Worm (Caenorhabditis elegans) whole organism, L3 larva: ENCODE measurements around the gene sru-8.

ENCODE experiments used
- ceh-82 ChIP-seq: fragments of 150-350 bp; optimal IDR thresholded peaks from 2 replicates; lab custom pipeline; 2014; ENCODE audit warnings: missing biosample characterization, missing genetic modification characterization
- daf-12 ChIP-seq: fragments of 150-350 bp; optimal IDR thresholded peaks from 2 replicates; lab custom pipeline; 2014; ENCODE audit warnings: missing biosample characterization, missing genetic modification reagents, missing genetic modification characterization
- fkh-10 ChIP-seq: sonication (generic microtip); optimal IDR thresholded peaks from 2 replicates; lab custom pipeline; 2017; ENCODE audit warnings: missing biosample characterization, missing genetic modification reagents, missing genetic modification characterization
- fkh-2 ChIP-seq: fragments of 150-350 bp; optimal IDR thresholded peaks from 2 replicates; lab custom pipeline; 2014; ENCODE audit warnings: missing biosample characterization, missing genetic modification reagents, missing genetic modification characterization
- fos-1 ChIP-seq: fragments of 150-350 bp; optimal IDR thresholded peaks from 2 replicates; lab custom pipeline; 2014; ENCODE audit warnings: missing biosample characterization, missing genetic modification characterization
- lin-39 ChIP-seq: fragments of 150-350 bp; optimal IDR thresholded peaks from 2 replicates; lab custom pipeline; 2018; ENCODE audit warnings: missing biosample characterization, missing genetic modification reagents, missing genetic modification characterization
- mdl-1 ChIP-seq: fragments of 150-350 bp; optimal IDR thresholded peaks from 2 replicates; lab custom pipeline; 2014; ENCODE audit warnings: missing biosample characterization, missing genetic modification characterization
- nhr-12 ChIP-seq: fragments of 150-350 bp; optimal IDR thresholded peaks from 2 replicates; lab custom pipeline; 2014; ENCODE audit warnings: missing biosample characterization, missing genetic modification characterization
- nhr-25 ChIP-seq: sonication (generic microtip); optimal IDR thresholded peaks from 2 replicates; lab custom pipeline; 2017; ENCODE audit warnings: missing biosample characterization, missing genetic modification characterization
- nhr-28 ChIP-seq: fragments of 150-350 bp; optimal IDR thresholded peaks from 2 replicates; lab custom pipeline; 2014; ENCODE audit warnings: missing biosample characterization, missing genetic modification characterization
- pha-4 ChIP-seq: fragments of 150-350 bp; optimal IDR thresholded peaks from 2 replicates; lab custom pipeline; 2014; ENCODE audit warnings: missing biosample characterization, missing genetic modification reagents, missing genetic modification characterization
- sea-2 ChIP-seq: fragments of 150-350 bp; sonication (generic microtip); optimal IDR thresholded peaks from 4 replicates; lab custom pipeline; 2014; ENCODE audit warnings: missing biosample characterization, missing genetic modification reagents, missing genetic modification characterization
- skn-1 ChIP-seq: fragments of 150-350 bp; optimal IDR thresholded peaks from 2 replicates; lab custom pipeline; 2014; ENCODE audit warnings: missing biosample characterization, missing genetic modification characterization
- unc-39 ChIP-seq: sonication (generic microtip); optimal IDR thresholded peaks from 4 replicates; lab custom pipeline; 2017; ENCODE audit warnings: missing biosample characterization, missing genetic modification characterization

ce11 chrV:9796002-9796401, 47.7 kb upstream of the sru-8 start:
- TF ChIP-seq unc-39 (tag; lab: Kevin White, UChicago) (no peak), fkh-2 (tag; lab: Kevin White, UChicago) (no peak), lin-39 (tag; lab: Kevin White, UChicago) (no peak), fos-1 (tag; lab: Kevin White, UChicago) (no peak), fkh-10 (GFP tag; lab: Kevin White, UChicago) (no peak), nhr-12 (tag; lab: Kevin White, UChicago) (no peak), nhr-28 (tag; lab: Kevin White, UChicago) (no peak), sea-2 (GFP tag; lab: Kevin White, UChicago) (no peak), skn-1 (tag; lab: Kevin White, UChicago) (no peak), pha-4 (no peak), mdl-1 (tag; lab: Kevin White, UChicago) (no peak), ceh-82 (tag; lab: Kevin White, UChicago) (no peak), daf-12 (no peak), nhr-25 (tag; lab: Kevin White, UChicago) (no peak)
